Fruit fly (Drosophila melanogaster): ENCODE results near the gene Ubc87F.

- no peak for TF ChIP-seq Sin3A (optimal IDR thresholded peaks at IDR 0.05)
- TF ChIP-seq psq (optimal IDR thresholded peaks at IDR 0.05) = no peak
- no peak for TF ChIP-seq h (optimal IDR thresholded peaks at IDR 0.05)
- no peak for TF ChIP-seq ttk (optimal IDR thresholded peaks at IDR 0.05)
Measured at dm6 chr3R:13746066-13746673, 28.2 kb upstream of the Ubc87F start.

Measured in Kc167 (cell line).